Fruit fly (Drosophila melanogaster) whole organism, embryonic: ENCODE data around the gene CG34301.

Source experiments
- Bdp1 ChIP-seq: fragments of 200-800 bp; sonication (Bioruptor generic); optimal IDR thresholded peaks from 3 replicates; lab custom pipeline; 2016; ENCODE audit warnings: missing biosample characterization, missing genetic modification characterization
- CG10274 ChIP-seq: fragments of 200-800 bp; sonication (Bioruptor generic); optimal IDR thresholded peaks from 3 replicates; lab custom pipeline; 2017; ENCODE audit warnings: missing biosample characterization, mild to moderate bottlenecking, missing genetic modification characterization
- CG13296 ChIP-seq: fragments of 200-800 bp; sonication (Bioruptor generic); optimal IDR thresholded peaks from 3 replicates; lab custom pipeline; 2018; ENCODE audit warnings: missing biosample characterization, mild to moderate bottlenecking, missing genetic modification characterization
- CG15696 ChIP-seq: fragments of 200-800 bp; sonication (Bioruptor generic); optimal IDR thresholded peaks from 2 replicates; lab custom pipeline; 2019; ENCODE audit warnings: missing biosample characterization, mild to moderate bottlenecking, missing genetic modification characterization, moderate library complexity
- CG1603 ChIP-seq: fragments of 200-800 bp; sonication (Bioruptor generic); optimal IDR thresholded peaks from 2 replicates; lab custom pipeline; 2019; ENCODE audit warnings: missing biosample characterization, mild to moderate bottlenecking, missing genetic modification characterization, moderate library complexity
- CG17912 ChIP-seq: fragments of 200-800 bp; sonication (Bioruptor generic); optimal IDR thresholded peaks from 2 replicates; lab custom pipeline; 2018; ENCODE audit warnings: missing biosample characterization, mild to moderate bottlenecking, missing genetic modification characterization
- CG1792 ChIP-seq: fragments of 200-800 bp; sonication (Bioruptor generic); optimal IDR thresholded peaks from 2 replicates; lab custom pipeline; 2016; ENCODE audit warnings: missing biosample characterization, missing genetic modification characterization
- CG1832 ChIP-seq: fragments of 200-800 bp; sonication (Bioruptor generic); optimal IDR thresholded peaks from 2 replicates; lab custom pipeline; 2017; ENCODE audit warnings: missing biosample characterization, mild to moderate bottlenecking, missing genetic modification characterization, inconsistent platforms
- CG2116 ChIP-seq: fragments of 200-800 bp; sonication (Bioruptor generic); optimal IDR thresholded peaks from 3 replicates; lab custom pipeline; 2018; ENCODE audit warnings: missing biosample characterization, mild to moderate bottlenecking, missing genetic modification characterization
- CG2712 ChIP-seq: fragments of 200-800 bp; optimal IDR thresholded peaks from 3 replicates; lab custom pipeline; 2019; ENCODE audit warnings: missing biosample characterization, mild to moderate bottlenecking, missing genetic modification characterization, moderate library complexity
- CG2875 ChIP-seq: fragments of 200-800 bp; sonication (Bioruptor generic); optimal IDR thresholded peaks from 2 replicates; lab custom pipeline; 2017; ENCODE audit warnings: missing biosample characterization, mild to moderate bottlenecking, missing genetic modification characterization, missing genetic modification reagents
- CG3163 ChIP-seq: fragments of 200-800 bp; sonication (Bioruptor generic); optimal IDR thresholded peaks from 3 replicates; lab custom pipeline; 2016; ENCODE audit warnings: missing biosample characterization, missing genetic modification characterization
- CG32772 ChIP-seq: fragments of 200-800 bp; sonication (Bioruptor generic); IDR thresholded peaks from 2 replicates; pipeline ENCODE4 v1.3.6; 2022; ENCODE audit warnings: missing biosample characterization, missing genetic modification characterization
- CG3847 ChIP-seq: fragments of 200-800 bp; sonication (Bioruptor generic); IDR thresholded peaks from 2 replicates; pipeline ENCODE4 v1.3.6; 2022; ENCODE audit warnings: missing biosample characterization, missing genetic modification characterization
- CG4707 ChIP-seq: fragments of 200-800 bp; sonication (Bioruptor generic); optimal IDR thresholded peaks from 2 replicates; lab custom pipeline; 2018; ENCODE audit warnings: missing biosample characterization, mild to moderate bottlenecking, missing genetic modification characterization, moderate library complexity
- CG6854 ChIP-seq: fragments of 200-800 bp; sonication (Bioruptor generic); optimal IDR thresholded peaks from 3 replicates; lab custom pipeline; 2017; ENCODE audit warnings: missing biosample characterization, mild to moderate bottlenecking, missing genetic modification characterization
- CG8388 ChIP-seq: fragments of 200-800 bp; sonication (Bioruptor generic); optimal IDR thresholded peaks from 2 replicates; lab custom pipeline; 2019; ENCODE audit warnings: missing biosample characterization, mild to moderate bottlenecking, missing genetic modification characterization, moderate library complexity
- CG9727 ChIP-seq: fragments of 200-800 bp; sonication (Bioruptor generic); optimal IDR thresholded peaks from 3 replicates; lab custom pipeline; 2017; ENCODE audit warnings: missing biosample characterization, mild to moderate bottlenecking, missing genetic modification characterization
- CTCF ChIP-seq: fragments of 200-800 bp; sonication (Bioruptor generic); optimal IDR thresholded peaks from 2 replicates; lab custom pipeline; 2017; ENCODE audit warnings: missing biosample characterization, mild to moderate bottlenecking, missing genetic modification characterization, moderate library complexity
- D19A ChIP-seq: fragments of 200-800 bp; optimal IDR thresholded peaks from 3 replicates; lab custom pipeline; 2019; ENCODE audit warnings: missing biosample characterization, mild to moderate bottlenecking, missing genetic modification characterization, moderate library complexity
- Drgx ChIP-seq: fragments of 200-800 bp; sonication (Bioruptor generic); IDR thresholded peaks from 2 replicates; pipeline ENCODE4 v1.3.6; 2022; ENCODE audit warnings: missing biosample characterization, missing genetic modification characterization
- Fer2 ChIP-seq: fragments of 200-800 bp; sonication (Bioruptor generic); optimal IDR thresholded peaks from 2 replicates; lab custom pipeline; 2018; ENCODE audit warnings: missing biosample characterization, mild to moderate bottlenecking, missing genetic modification characterization, moderate library complexity
- Fer3 ChIP-seq: fragments of 200-800 bp; sonication (Bioruptor generic); optimal IDR thresholded peaks from 2 replicates; lab custom pipeline; 2018; ENCODE audit warnings: missing biosample characterization, mild to moderate bottlenecking, missing genetic modification characterization, moderate library complexity
- HHEX ChIP-seq: fragments of 200-800 bp; sonication (Bioruptor generic); optimal IDR thresholded peaks from 3 replicates; lab custom pipeline; 2017; ENCODE audit warnings: missing biosample characterization, mild to moderate bottlenecking, missing genetic modification characterization, missing genetic modification reagents
- HLH3B ChIP-seq: fragments of 200-800 bp; sonication (Bioruptor generic); IDR thresholded peaks from 2 replicates; pipeline ENCODE4 v1.3.6; 2022; ENCODE audit warnings: missing biosample characterization, missing genetic modification characterization
- Hmr ChIP-seq: fragments of 200-800 bp; sonication (Bioruptor generic); optimal IDR thresholded peaks from 3 replicates; lab custom pipeline; 2017; ENCODE audit warnings: mild to moderate bottlenecking, missing biosample characterization, missing genetic modification reagents, missing genetic modification characterization
- Hmx ChIP-seq: fragments of 200-800 bp; sonication (Bioruptor generic); optimal IDR thresholded peaks from 2 replicates; lab custom pipeline; 2016; ENCODE audit warnings: missing biosample characterization, missing genetic modification characterization
- Hr39 ChIP-seq: fragments of >200 bp; optimal IDR thresholded peaks from 2 replicates; lab custom pipeline; 2017
- Max ChIP-seq: fragments of 200-800 bp; sonication (Bioruptor generic); optimal IDR thresholded peaks from 2 replicates; lab custom pipeline; 2016; ENCODE audit warnings: missing biosample characterization, mild to moderate bottlenecking, missing genetic modification characterization
- Opbp ChIP-seq: fragments of 200-800 bp; sonication (Bioruptor generic); IDR thresholded peaks from 3 replicates; pipeline ENCODE4 v1.3.6; 2022; ENCODE audit warnings: missing biosample characterization, missing genetic modification characterization; ENCODE audit not compliant: partially characterized antibody
- Rfx ChIP-seq: fragments of 200-800 bp; sonication (Bioruptor generic); IDR thresholded peaks from 2 replicates; pipeline ENCODE4 v1.3.6; 2022; ENCODE audit warnings: missing biosample characterization, missing genetic modification characterization
- ap ChIP-seq: fragments of 200-800 bp; sonication (Bioruptor generic); IDR thresholded peaks from 2 replicates; pipeline ENCODE4 v1.3.6; 2022; ENCODE audit warnings: missing biosample characterization, missing genetic modification characterization
- ara ChIP-seq: fragments of 200-800 bp; sonication (Bioruptor generic); IDR thresholded peaks from 2 replicates; pipeline ENCODE4 v1.3.6; 2022; ENCODE audit warnings: missing biosample characterization, missing genetic modification characterization
- bbx ChIP-seq: fragments of 200-800 bp; sonication (Bioruptor generic); IDR thresholded peaks from 2 replicates; pipeline ENCODE4 v1.3.6; 2022; ENCODE audit warnings: missing biosample characterization, missing genetic modification characterization; ENCODE audit not compliant: partially characterized antibody
- bigmax ChIP-seq: fragments of 200-800 bp; sonication (Bioruptor generic); optimal IDR thresholded peaks from 2 replicates; lab custom pipeline; 2018; ENCODE audit warnings: missing biosample characterization, mild to moderate bottlenecking, missing genetic modification characterization
- crc ChIP-seq: fragments of 200-800 bp; sonication (Bioruptor generic); optimal IDR thresholded peaks from 2 replicates; lab custom pipeline; 2016; ENCODE audit warnings: missing biosample characterization, missing genetic modification characterization
- crp ChIP-seq, 2 experiments: fragments of 200-800 bp; sonication (Bioruptor generic); optimal IDR thresholded peaks; 2 replicates in 1 of 2; 3 replicates in 1 of 2; lab custom pipeline; 2017; ENCODE audit warnings: missing biosample characterization in 2 of 2, missing genetic modification characterization in 2 of 2, mild to moderate bottlenecking in 1 of 2, moderate library complexity in 1 of 2
- ems ChIP-seq: fragments of 200-800 bp; sonication (Bioruptor generic); optimal IDR thresholded peaks from 3 replicates; lab custom pipeline; 2016; ENCODE audit warnings: missing biosample characterization, missing genetic modification characterization
- fd64A ChIP-seq: fragments of 200-800 bp; sonication (Bioruptor generic); optimal IDR thresholded peaks from 3 replicates; lab custom pipeline; 2018; ENCODE audit warnings: missing biosample characterization, mild to moderate bottlenecking, missing genetic modification characterization
- gsb ChIP-seq: fragments of 200-800 bp; sonication (Bioruptor generic); IDR thresholded peaks from 2 replicates; pipeline ENCODE4 v1.3.6; 2022; ENCODE audit warnings: missing biosample characterization, missing genetic modification characterization
- gt ChIP-seq: fragments of 200-800 bp; sonication (Bioruptor generic); IDR thresholded peaks from 2 replicates; pipeline ENCODE4 v1.3.6; 2022; ENCODE audit warnings: missing biosample characterization, missing genetic modification characterization
- klu ChIP-seq: fragments of 200-800 bp; sonication (Bioruptor generic); IDR thresholded peaks from 2 replicates; pipeline ENCODE4 v1.3.6; 2022; ENCODE audit warnings: missing biosample characterization, missing genetic modification characterization
- lab ChIP-seq: fragments of 200-800 bp; sonication (Bioruptor generic); optimal IDR thresholded peaks from 3 replicates; lab custom pipeline; 2017; ENCODE audit warnings: missing biosample characterization, missing genetic modification characterization, mild to moderate bottlenecking, moderate library complexity, missing genetic modification reagents
- mam ChIP-seq: fragments of 200-800 bp; sonication (Bioruptor generic); optimal IDR thresholded peaks from 3 replicates; lab custom pipeline; 2016; ENCODE audit warnings: missing biosample characterization, missing genetic modification characterization
- nmo ChIP-seq: fragments of 200-800 bp; sonication (Bioruptor generic); optimal IDR thresholded peaks from 2 replicates; lab custom pipeline; 2018; ENCODE audit warnings: missing biosample characterization, mild to moderate bottlenecking, missing genetic modification characterization, moderate library complexity
- org-1 ChIP-seq: fragments of 200-800 bp; sonication (Bioruptor generic); optimal IDR thresholded peaks from 2 replicates; lab custom pipeline; 2017; ENCODE audit warnings: missing biosample characterization, missing genetic modification characterization
- sens-2 ChIP-seq: fragments of 200-800 bp; sonication (Bioruptor generic); IDR thresholded peaks from 2 replicates; pipeline ENCODE4 v1.3.6; 2022; ENCODE audit warnings: missing biosample characterization, missing genetic modification characterization
- ssp ChIP-seq: fragments of 200-800 bp; sonication (Bioruptor generic); IDR thresholded peaks from 2 replicates; pipeline ENCODE4 v1.3.6; 2022; ENCODE audit warnings: missing biosample characterization, missing genetic modification characterization
- tin ChIP-seq: fragments of 200-800 bp; sonication (Bioruptor generic); optimal IDR thresholded peaks from 3 replicates; lab custom pipeline; 2016; ENCODE audit warnings: missing biosample characterization, missing genetic modification characterization
- trem ChIP-seq: fragments of 200-800 bp; optimal IDR thresholded peaks from 3 replicates; lab custom pipeline; 2019; ENCODE audit warnings: missing biosample characterization, mild to moderate bottlenecking, missing genetic modification characterization, moderate library complexity

Gene CG34301

DNA sequence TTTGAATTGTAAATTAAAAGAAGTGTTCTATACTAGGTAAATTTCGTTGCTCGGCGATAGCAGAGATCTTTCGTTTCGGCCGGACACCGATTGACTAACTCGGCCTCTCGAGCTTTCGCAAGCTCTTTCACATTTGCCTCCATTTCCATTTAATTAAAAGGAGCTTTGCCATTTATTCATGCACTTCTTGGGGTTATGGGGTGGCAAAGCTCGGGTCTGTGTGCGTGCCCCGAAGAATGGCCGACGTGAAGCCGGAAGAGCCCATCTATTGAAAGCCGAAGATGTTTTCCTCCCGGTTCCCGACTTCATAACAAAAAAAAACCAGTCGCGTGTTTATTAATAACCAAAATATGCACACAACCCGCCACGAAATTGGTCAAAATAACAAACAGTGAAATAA, 26.6 kb downstream of the CG34301 start (continued):
- TF ChIP-seq Max (no peak), lab (GFP tag; lab: Kevin White, UChicago) (peak; percentile 39), crp (GFP tag; optimal IDR thresholded peaks at IDR 0.05; lab: Kevin White, UChicago) (no peak), CG13296 (peak; percentile 38), Hmr (GFP tag; lab: Kevin White, UChicago) (peak; percentile 20), HLH3B (no peak), ara (no peak), CG2712 (no peak), CG1603 (no peak), sens-2 (GFP tag; lab: Robert Waterston, UW) (no peak), CG8388 (GFP tag; lab: Kevin White, UChicago) (no peak), fd64A (GFP tag; lab: Kevin White, UChicago) (no peak), mam (no peak), CG1832 (GFP tag; lab: Kevin White, UChicago) (no peak), CG6854 (no peak), Fer2 (tag; lab: Kevin White, UChicago) (no peak), ap (GFP tag; lab: Robert Waterston, UW) (no peak)

DNA sequence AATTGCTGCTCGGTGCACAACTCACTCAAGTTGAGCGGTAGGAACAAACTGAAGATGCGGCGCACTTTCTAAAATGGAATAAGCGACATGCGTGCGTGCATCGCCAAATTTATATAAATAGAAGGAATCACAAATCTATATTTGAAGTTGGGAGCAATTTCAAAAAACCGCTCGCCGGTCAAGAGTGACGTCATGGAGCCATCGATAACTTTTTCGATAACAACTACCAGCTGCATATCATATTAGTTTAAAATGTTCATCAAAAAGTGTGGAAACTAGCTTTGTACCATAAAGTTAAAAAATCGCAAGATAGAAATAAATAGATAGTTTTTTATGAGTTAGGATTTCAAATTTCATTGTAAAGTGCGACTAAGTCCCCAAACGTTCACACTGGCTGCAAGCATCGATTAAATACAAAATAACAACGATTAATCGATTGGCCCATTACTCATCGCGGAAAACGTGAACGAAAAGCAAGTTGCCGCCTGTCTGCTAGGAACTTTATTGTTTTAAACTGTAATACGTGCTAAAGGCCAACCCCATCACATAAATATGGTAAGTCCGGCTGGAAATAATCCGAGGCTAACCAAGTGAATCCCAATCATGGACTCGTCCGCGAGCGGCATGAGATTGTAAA, 28.0 kb downstream of the CG34301 start, which contains the start of the genes Pif1A, Pif1B and CCT7:
Gene Pif1A (minus strand): TSS at position 51 of the 637 bp plus-strand sequence.
Gene Pif1B (minus strand): TSS at position 51 of the 637 bp plus-strand sequence.
Gene CCT7 (plus strand): TSS at position 439 of the 637 bp plus-strand sequence.
- TF ChIP-seq CG15696 (tag; lab: Kevin White, UChicago) (no peak), CG2875 (no peak), Opbp (peak; percentile 83), Hmx (GFP tag; lab: Kevin White, UChicago) (no peak), HLH3B (no peak), CG9727 (peak; percentile 2), lab (GFP tag; lab: Kevin White, UChicago) (no peak), CG3163 (no peak), Rfx (GFP tag; lab: Robert Waterston, UW) (no peak), CG17912 (GFP tag; lab: Kevin White, UChicago) (no peak), bbx (GFP tag; lab: Robert Waterston, UW) (peak; percentile 87), crc (GFP tag; lab: Kevin White, UChicago) (no peak), D19A (no peak), org-1 (GFP tag; lab: Kevin White, UChicago) (no peak), gsb (GFP tag; lab: Robert Waterston, UW) (no peak), tin (peak; percentile 4), CG3847 (GFP tag; lab: Robert Waterston, UW) (no peak), klu (GFP tag; lab: Robert Waterston, UW) (no peak), CTCF (GFP tag; lab: Kevin White, UChicago) (peak; percentile 15), CG4707 (GFP tag; lab: Kevin White, UChicago) (no peak), ssp (GFP tag; lab: Robert Waterston, UW) (no peak), CG32772 (GFP tag; lab: Robert Waterston, UW) (no peak), trem (tag; lab: Kevin White, UChicago) (peak; percentile 83), gt (GFP tag; lab: Robert Waterston, UW) (no peak), bigmax (GFP tag; lab: Kevin White, UChicago) (peak; percentile 94), HHEX (GFP tag; lab: Kevin White, UChicago) (no peak), ems (GFP tag; lab: Kevin White, UChicago) (peak; percentile 17), ara (no peak), CG10274 (no peak), Hr39 (no peak), Drgx (GFP tag; lab: Robert Waterston, UW) (no peak), Bdp1 (GFP tag; lab: Kevin White, UChicago) (no peak), nmo (peak; percentile 47), CG1792 (GFP tag; lab: Kevin White, UChicago) (no peak), CG2116 (GFP tag; lab: Kevin White, UChicago) (peak; percentile 95), Fer3 (no peak), crp (GFP tag; optimal IDR thresholded peaks at IDR 0.05; lab: Kevin White, UChicago) (peak in 1 of 2 experiments; percentile 52)
